Fruit fly (Drosophila melanogaster) whole organism: Measurements from ENCODE around the gene CG13385.

Experiments used
- CG8478 ChIP-seq: fragments of >200 bp; optimal IDR thresholded peaks from 2 replicates; lab custom pipeline; 2018; ENCODE audit warnings: inconsistent platforms
- Dll ChIP-seq: fragments of >200 bp; optimal IDR thresholded peaks from 2 replicates; lab custom pipeline; 2017
- EcR ChIP-seq, 2 experiments: fragments of >200 bp; optimal IDR thresholded peaks; 2 replicates each; lab custom pipeline; 2017; ENCODE audit warnings: missing biosample characterization in 2 of 2, missing genetic modification characterization in 2 of 2, missing genetic modification reagents in 2 of 2
- pan ChIP-seq: fragments of >200 bp; optimal IDR thresholded peaks from 2 replicates; lab custom pipeline; 2017
- psq ChIP-seq: fragments of >200 bp; optimal IDR thresholded peaks from 2 replicates; lab custom pipeline; 2017
- usp ChIP-seq: fragments of >200 bp; optimal IDR thresholded peaks from 2 replicates; lab custom pipeline; 2017; ENCODE audit warnings: missing biosample characterization, missing genetic modification characterization, mixed read lengths

CG13385 gene

dm6 chr2L:8392298-8392697, 4.2 kb upstream of the CG13385 start, which contains the start of gene CG42820:
Gene CG42820 (minus strand): TSS chr2L:8392398.
- no peak for TF ChIP-seq usp (GFP tag; lab: Kevin White, UChicago)
- TF ChIP-seq Dll (lab: Kevin White, UChicago): no peak
- TF ChIP-seq CG8478: no peak
- TF ChIP-seq pan (lab: Kevin White, UChicago): no peak

DNA sequence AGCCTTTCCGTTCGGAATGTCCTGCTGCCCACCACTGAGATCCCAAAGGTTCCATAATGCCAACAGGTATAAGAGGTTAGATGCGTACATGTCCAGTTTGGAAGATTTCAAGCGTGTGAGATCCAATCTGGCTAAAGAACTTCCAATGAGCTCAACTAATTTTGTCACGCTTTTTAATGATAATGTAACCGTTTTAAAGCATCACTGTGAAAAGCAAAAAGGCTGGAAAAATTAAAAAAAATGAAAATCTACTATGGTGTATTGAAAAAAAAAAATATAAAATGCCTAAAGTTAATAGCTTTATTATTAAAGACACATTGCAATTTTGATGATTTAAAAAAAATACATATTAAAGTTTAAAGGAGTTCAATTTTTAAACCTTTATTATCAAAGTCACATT, 3.3 kb upstream of the CG13385 start, which contains the start of gene Acp29AB:
Gene Acp29AB, minus strand, starts transcription at position 101 of the 400 bp plus-strand sequence.
- no peak for TF ChIP-seq Dll (lab: Kevin White, UChicago)
- TF ChIP-seq pan (lab: Kevin White, UChicago): no peak
- TF ChIP-seq usp (GFP tag; lab: Kevin White, UChicago): no peak
- TF ChIP-seq psq (lab: Kevin White, UChicago): no peak
- TF ChIP-seq CG8478: no peak
- TF ChIP-seq EcR (GFP tag; optimal IDR thresholded peaks at IDR 0.05; lab: Kevin White, UChicago): no peak

DNA sequence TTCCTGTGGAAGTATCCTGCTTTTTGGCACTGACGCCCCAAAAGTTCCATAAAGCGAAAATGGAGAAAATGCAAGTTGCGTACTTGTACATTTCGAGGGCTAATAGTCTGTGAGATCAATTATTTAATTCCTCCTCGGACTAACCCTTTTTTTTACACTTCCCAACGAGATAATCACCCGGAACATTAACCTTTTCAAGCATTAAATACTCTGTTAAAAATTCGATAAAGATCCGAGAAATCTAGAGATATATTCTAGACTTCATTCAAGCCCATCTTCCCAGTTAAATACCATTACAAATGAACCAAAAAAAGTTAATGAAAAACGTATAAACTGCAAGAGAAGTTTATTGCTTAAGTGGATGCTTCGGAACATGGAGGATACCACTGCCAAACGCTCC, 2.3 kb upstream of the CG13385 start, which contains the start of gene lectin-29Ca:
Gene lectin-29Ca, minus strand, starts transcription at position 101 of the 400 bp plus-strand sequence.
- TF ChIP-seq CG8478 (no peak), EcR (GFP tag; optimal IDR thresholded peaks at IDR 0.05; lab: Kevin White, UChicago) (no peak), psq (lab: Kevin White, UChicago) (no peak), usp (GFP tag; lab: Kevin White, UChicago) (no peak), pan (lab: Kevin White, UChicago) (no peak), Dll (lab: Kevin White, UChicago) (no peak)

- TF ChIP-seq CG8478 (no peak), Dll (lab: Kevin White, UChicago) (no peak), pan (lab: Kevin White, UChicago) (no peak), EcR (GFP tag; optimal IDR thresholded peaks at IDR 0.05; lab: Kevin White, UChicago) (no peak), psq (lab: Kevin White, UChicago) (no peak), usp (GFP tag; lab: Kevin White, UChicago) (no peak)
These were observed 1.6 kb upstream of the CG13385 start, which contains the start of gene Peritrophin-15b for dm6 chr2L:8394840-8395239. Gene Peritrophin-15b (minus strand): TSS chr2L:8394940.

dm6 chr2L:8398721-8399120, 2.3 kb downstream of the CG13385 start, which contains the start of gene CG13386:
Gene CG13386 (plus strand): TSS chr2L:8399021.
- TF ChIP-seq Dll (lab: Kevin White, UChicago): no peak
- TF ChIP-seq usp (GFP tag; lab: Kevin White, UChicago): no peak
- no peak for TF ChIP-seq CG8478
- TF ChIP-seq EcR (GFP tag; optimal IDR thresholded peaks at IDR 0.05; lab: Kevin White, UChicago): no peak
- no peak for TF ChIP-seq pan (lab: Kevin White, UChicago)

DNA sequence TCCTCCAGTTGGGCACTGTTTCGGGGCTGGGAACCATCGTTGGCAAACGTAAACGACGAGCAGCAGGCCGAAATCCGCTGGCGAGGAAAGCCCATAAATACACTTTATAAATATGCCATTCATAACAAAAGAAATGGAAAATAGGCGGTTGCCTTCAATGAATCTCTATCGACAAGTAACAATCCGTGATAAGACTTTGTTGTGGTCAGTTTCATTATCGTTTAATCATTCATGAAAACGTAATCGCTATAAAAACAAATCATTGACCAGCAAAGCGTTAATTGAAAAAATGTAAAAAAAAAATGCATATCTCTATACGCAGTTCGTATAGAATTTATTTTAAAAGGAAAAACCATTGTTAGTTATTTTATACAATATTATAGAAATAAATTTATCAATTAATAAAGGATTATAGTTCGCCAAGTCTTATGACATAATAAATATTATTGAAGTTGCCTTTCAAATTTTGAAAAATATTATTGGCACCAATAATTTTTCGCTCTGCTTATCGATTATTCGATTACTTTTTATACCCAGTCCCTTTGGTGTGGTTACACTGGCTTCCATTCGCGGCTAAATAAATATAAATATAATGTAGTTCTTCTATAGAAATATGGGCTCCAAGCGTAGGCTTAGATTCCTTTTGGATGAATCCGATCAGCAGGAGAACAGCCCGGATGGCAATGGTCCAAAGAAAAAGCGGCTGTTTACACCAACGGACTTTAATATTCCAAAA, 3.6 kb downstream of the CG13385 start, which contains the start of gene CG31898:
Gene CG31898, plus strand, starts transcription at position 559 of the 736 bp plus-strand sequence.
- TF ChIP-seq CG8478 (no peak), usp (GFP tag; lab: Kevin White, UChicago) (no peak), Dll (lab: Kevin White, UChicago) (no peak), pan (lab: Kevin White, UChicago) (no peak), EcR (GFP tag; optimal IDR thresholded peaks at IDR 0.05; lab: Kevin White, UChicago) (no peak)

DNA sequence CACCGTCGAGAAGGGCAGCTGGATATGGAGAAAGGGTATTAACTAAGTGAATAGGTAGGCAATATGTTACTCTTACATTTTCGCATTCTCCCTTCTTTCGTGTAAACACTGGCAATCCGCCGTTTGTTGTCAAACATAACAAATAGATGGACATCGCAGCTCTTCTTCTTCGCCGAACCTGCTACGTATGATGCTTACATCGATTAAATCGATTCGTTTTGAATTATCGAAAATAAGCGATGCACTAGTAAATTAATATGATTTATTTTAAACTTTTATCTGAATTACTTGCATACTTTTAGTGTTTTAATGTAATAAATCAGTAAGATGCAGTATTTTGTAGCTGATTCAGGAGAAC, 6.5 kb downstream of the CG13385 start, which contains the start of gene fy:
Gene fy, minus strand, starts transcription at position 353 of the 358 bp plus-strand sequence.
- TF ChIP-seq psq (lab: Kevin White, UChicago) (no peak), Dll (lab: Kevin White, UChicago) (no peak), usp (GFP tag; lab: Kevin White, UChicago) (no peak), EcR (GFP tag; optimal IDR thresholded peaks at IDR 0.05; lab: Kevin White, UChicago) (no peak), pan (lab: Kevin White, UChicago) (no peak), CG8478 (no peak)

DNA sequence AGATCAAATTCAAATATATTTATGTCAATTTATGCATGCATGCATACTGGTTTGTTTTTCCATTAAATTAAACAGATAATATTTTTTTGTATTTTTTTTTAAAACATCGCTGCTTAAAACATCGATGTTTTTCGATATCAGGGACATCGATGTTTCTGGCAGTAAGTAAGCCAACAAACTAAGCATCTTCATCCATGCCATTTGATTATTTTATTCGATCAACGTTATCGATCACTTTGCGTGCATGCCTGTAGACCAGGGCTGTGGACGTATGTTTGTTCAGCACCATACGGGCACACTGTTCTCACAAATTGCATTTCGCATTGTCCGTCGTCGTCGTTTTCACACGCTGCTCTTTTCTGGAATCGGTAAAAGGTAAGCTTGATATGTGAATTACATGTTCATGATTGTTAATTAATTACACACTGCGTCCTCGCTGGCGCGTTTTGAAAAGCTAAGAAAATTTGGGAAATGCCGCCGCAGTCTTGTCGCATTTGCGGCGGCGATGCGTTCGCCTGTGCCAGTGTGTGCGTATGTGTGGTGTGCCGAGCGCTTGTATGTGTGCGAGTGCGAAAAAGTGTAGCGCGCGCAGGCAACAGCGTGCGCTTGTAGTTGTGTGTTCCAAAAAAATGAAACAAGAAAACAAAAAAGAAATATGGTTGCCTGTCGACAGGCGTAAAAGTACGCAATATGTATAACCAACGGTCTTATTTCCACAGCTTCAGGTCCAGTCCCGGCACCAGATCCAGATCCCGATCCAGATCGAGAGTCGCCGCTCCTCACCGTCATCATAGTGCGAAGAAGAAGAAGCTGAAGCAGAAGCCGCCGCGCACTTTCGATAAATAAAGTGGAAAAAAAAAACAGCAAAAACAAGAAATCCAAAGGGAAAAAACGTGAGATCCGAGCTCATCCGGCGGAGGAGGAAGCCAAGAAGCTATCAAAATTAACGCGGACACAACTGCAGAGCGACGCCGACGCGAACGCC, 7.1 kb downstream of the CG13385 start, which contains the start of gene emb:
Gene emb, plus strand, starts transcription at position 288 of the 985 bp plus-strand sequence.
- TF ChIP-seq usp (GFP tag; lab: Kevin White, UChicago): no peak
- no peak for TF ChIP-seq CG8478
- no peak for TF ChIP-seq Dll (lab: Kevin White, UChicago)
- TF ChIP-seq psq (lab: Kevin White, UChicago): no peak
- no peak for TF ChIP-seq EcR (GFP tag; optimal IDR thresholded peaks at IDR 0.05; lab: Kevin White, UChicago)
- no peak for TF ChIP-seq pan (lab: Kevin White, UChicago)

DNA sequence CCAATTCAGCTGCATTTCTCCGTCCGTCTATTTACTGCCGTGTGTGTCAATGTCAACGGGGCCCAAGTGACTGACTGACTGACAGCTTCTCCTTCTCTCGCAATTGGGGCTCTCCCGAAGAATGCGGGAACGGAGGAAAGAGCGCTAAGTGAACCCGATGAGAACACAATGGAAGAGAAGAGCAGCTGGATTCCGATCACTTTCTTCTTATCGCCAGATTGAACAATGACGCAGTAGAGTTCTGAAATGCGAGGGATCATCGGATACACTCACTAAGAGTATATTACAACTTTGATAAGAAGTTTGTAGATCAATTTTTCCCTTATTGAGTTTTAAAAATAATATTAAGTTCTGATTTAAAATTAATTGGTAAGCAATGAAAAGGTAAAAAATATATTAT, 15.1 kb downstream of the CG13385 start, which contains the start of gene Naglu:
Gene Naglu, minus strand, starts transcription at position 339 of the 400 bp plus-strand sequence.
- TF ChIP-seq pan (lab: Kevin White, UChicago) (no peak), psq (lab: Kevin White, UChicago) (no peak), Dll (lab: Kevin White, UChicago) (no peak), CG8478 (no peak), usp (GFP tag; lab: Kevin White, UChicago) (no peak), EcR (GFP tag; optimal IDR thresholded peaks at IDR 0.05; lab: Kevin White, UChicago) (no peak)

DNA sequence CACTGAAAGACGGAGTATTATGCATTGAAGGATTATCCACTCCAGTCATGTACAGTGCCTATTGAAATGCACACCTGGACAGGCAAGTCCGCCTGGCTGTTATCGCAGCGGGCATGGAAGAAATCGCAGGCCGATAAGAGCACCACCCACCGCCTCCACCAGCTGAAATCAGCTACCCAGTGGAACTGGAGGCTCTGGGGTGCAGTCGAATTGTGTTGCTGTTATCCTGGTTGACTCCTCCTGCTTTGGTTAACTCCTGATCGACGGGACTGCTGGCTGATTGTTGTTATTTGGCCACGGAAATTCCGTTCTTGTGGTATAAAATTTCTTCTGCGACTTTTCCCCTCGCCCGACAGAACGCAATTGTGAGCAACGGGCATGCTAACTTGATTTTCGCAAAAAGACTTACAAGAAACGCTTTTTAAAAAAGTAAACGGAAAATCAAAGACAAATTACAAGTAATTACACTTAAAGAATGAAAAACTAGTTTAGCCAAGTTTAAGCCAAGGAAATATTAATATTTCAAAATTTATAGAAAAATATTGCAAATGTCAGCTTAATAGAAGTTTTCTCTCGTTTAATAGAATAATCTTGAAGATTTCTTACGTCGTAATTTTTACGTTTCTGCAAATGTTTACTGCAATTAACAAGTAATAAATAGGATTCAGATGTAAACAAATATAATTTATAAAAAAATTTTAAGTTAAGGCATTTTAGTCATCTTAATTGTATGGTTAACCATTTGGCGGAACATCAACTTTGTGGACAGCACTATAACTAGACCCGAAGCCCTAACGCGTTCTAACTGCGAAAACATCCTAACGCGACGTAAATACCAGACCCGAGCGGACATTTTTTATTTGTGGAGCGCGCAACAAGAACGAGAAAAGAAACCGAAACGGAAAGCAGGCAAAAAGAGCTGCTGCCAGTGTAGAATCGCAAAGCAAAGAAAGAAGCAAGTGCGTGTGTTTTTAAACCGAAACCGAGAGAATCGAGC, 18.7 kb downstream of the CG13385 start, which contains the start of the genes CG13398 and Akap200:
Gene CG13398, minus strand, starts transcription at position 370 of the 997 bp plus-strand sequence.
Gene Akap200, plus strand, starts transcription at position 804 of the 997 bp plus-strand sequence.
- no peak for TF ChIP-seq pan (lab: Kevin White, UChicago)
- TF ChIP-seq CG8478: no peak
- no peak for TF ChIP-seq usp (GFP tag; lab: Kevin White, UChicago)
- no peak for TF ChIP-seq EcR (GFP tag; optimal IDR thresholded peaks at IDR 0.05; lab: Kevin White, UChicago)
- TF ChIP-seq Dll (lab: Kevin White, UChicago): no peak
- TF ChIP-seq psq (lab: Kevin White, UChicago): no peak
